Worm (Caenorhabditis elegans) whole organism, L4 larva: ENCODE results near the gene lron-1.

Source experiments
- F44E2.7 ChIP-seq: fragments of 200-800 bp; sonication (Bioruptor generic); IDR thresholded peaks from 2 replicates; pipeline ENCODE4 v2.1.2; 2022; ENCODE audit warnings: missing genetic modification characterization, missing compliant biosample characterization
- Y48G9A.11 ChIP-seq: fragments of 200-800 bp; sonication (Bioruptor generic); IDR thresholded peaks from 2 replicates; pipeline ENCODE4 v1.3.6; 2022; ENCODE audit warnings: missing genetic modification reagents, missing genetic modification characterization, missing compliant biosample characterization
- Y5F2A.4 ChIP-seq: fragments of 200-800 bp; sonication (Bioruptor generic); optimal IDR thresholded peaks from 2 replicates; lab custom pipeline; 2018; ENCODE audit warnings: mild to moderate bottlenecking, missing genetic modification characterization, missing compliant biosample characterization
- Y75B8A.6 ChIP-seq: fragments of 200-800 bp; sonication (Bioruptor generic); IDR thresholded peaks from 2 replicates; pipeline ENCODE4 v1.3.6; 2022; ENCODE audit warnings: missing genetic modification reagents, missing genetic modification characterization, missing compliant biosample characterization
- ZK546.5 ChIP-seq, 2 experiments: sonication (generic microtip); optimal IDR thresholded peaks; 2 replicates each; lab custom pipeline; 2017; ENCODE audit warnings: missing biosample characterization in 2 of 2, missing genetic modification characterization in 2 of 2
- aha-1 ChIP-seq: fragments of 150-350 bp; peaks from one replicate; lab custom pipeline; 2014; ENCODE audit warnings: missing biosample characterization, missing genetic modification characterization
- ceh-20 ChIP-seq: fragments of 200-800 bp; sonication (Bioruptor generic); IDR thresholded peaks from 2 replicates; pipeline ENCODE4 v1.3.6; 2022; ENCODE audit warnings: missing genetic modification reagents, missing genetic modification characterization, missing compliant biosample characterization
- ceh-28 ChIP-seq: fragments of 150-350 bp; optimal IDR thresholded peaks from 2 replicates; lab custom pipeline; 2014; ENCODE audit warnings: missing biosample characterization, missing genetic modification reagents, missing genetic modification characterization
- ceh-44 ChIP-seq: fragments of 200-800 bp; sonication (Bioruptor generic); IDR thresholded peaks from 2 replicates; pipeline ENCODE4 v1.3.6; 2022; ENCODE audit warnings: missing genetic modification reagents, missing genetic modification characterization, missing compliant biosample characterization
- ceh-82 ChIP-seq: sonication (generic microtip); optimal IDR thresholded peaks from 2 replicates; lab custom pipeline; 2017; ENCODE audit warnings: missing biosample characterization, missing genetic modification characterization
- ces-1 ChIP-seq: fragments of 150-350 bp; sonication (generic microtip); optimal IDR thresholded peaks from 4 replicates; lab custom pipeline; 2014; ENCODE audit warnings: missing biosample characterization, missing genetic modification reagents, missing genetic modification characterization
- cey-2 ChIP-seq: sonication (generic microtip); optimal IDR thresholded peaks from 3 replicates; lab custom pipeline; 2017; ENCODE audit warnings: missing genetic modification characterization, mild to moderate bottlenecking, missing compliant biosample characterization, antibody characterized with exemption, borderline replicate concordance; ENCODE audit not compliant: insufficient read depth
- dmd-6 ChIP-seq: fragments of 200-800 bp; sonication (Bioruptor generic); IDR thresholded peaks from 2 replicates; pipeline ENCODE4 v1.3.6; 2022; ENCODE audit warnings: missing genetic modification reagents, missing genetic modification characterization, missing compliant biosample characterization
- duxl-1 ChIP-seq: sonication (generic microtip); optimal IDR thresholded peaks from 2 replicates; lab custom pipeline; 2016; ENCODE audit warnings: mild to moderate bottlenecking, missing genetic modification characterization, moderate library complexity, missing compliant biosample characterization; ENCODE audit not compliant: poor library complexity
- egl-43 ChIP-seq: fragments of 200-800 bp; sonication (Bioruptor generic); IDR thresholded peaks from 2 replicates; pipeline ENCODE4 v1.3.6; 2022; ENCODE audit warnings: missing genetic modification reagents, missing genetic modification characterization, missing compliant biosample characterization
- fkh-10 ChIP-seq: fragments of 150-350 bp; optimal IDR thresholded peaks from 2 replicates; lab custom pipeline; 2014; ENCODE audit warnings: missing biosample characterization, missing genetic modification reagents, missing genetic modification characterization
- gei-8 ChIP-seq: fragments of 200-800 bp; sonication (Bioruptor generic); optimal IDR thresholded peaks from 2 replicates; lab custom pipeline; 2018; ENCODE audit warnings: mild to moderate bottlenecking, missing genetic modification characterization, missing compliant biosample characterization
- hif-1 ChIP-seq, 2 experiments: sonication (generic microtip); optimal IDR thresholded peaks; 2 replicates each; lab custom pipeline; 2016 to 2017; ENCODE audit warnings: missing compliant biosample characterization in 2 of 2, missing genetic modification characterization in 2 of 2, missing genetic modification reagents in 2 of 2, missing genotype in 2 of 2, mild to moderate bottlenecking in 1 of 2
- hlh-11 ChIP-seq: fragments of 200-800 bp; sonication (Bioruptor generic); optimal IDR thresholded peaks from 2 replicates; lab custom pipeline; 2018; ENCODE audit warnings: mild to moderate bottlenecking, missing genetic modification characterization, missing compliant biosample characterization
- lim-7 ChIP-seq: fragments of 200-800 bp; sonication (Bioruptor generic); IDR thresholded peaks from 2 replicates; pipeline ENCODE4 v1.3.6; 2022; ENCODE audit warnings: missing genetic modification characterization, missing compliant biosample characterization
- lin-15B ChIP-seq: fragments of 150-350 bp; sonication (generic microtip); optimal IDR thresholded peaks from 3 replicates; lab custom pipeline; 2014; ENCODE audit warnings: missing biosample characterization, missing genetic modification characterization
- lin-39 ChIP-seq: fragments of 150-350 bp; optimal IDR thresholded peaks from 2 replicates; lab custom pipeline; 2014; ENCODE audit warnings: missing biosample characterization, missing genetic modification reagents, missing genetic modification characterization
- lir-3 ChIP-seq: sonication (generic microtip); optimal IDR thresholded peaks from 2 replicates; lab custom pipeline; 2016; ENCODE audit warnings: mild to moderate bottlenecking, missing genetic modification characterization, missing compliant biosample characterization
- mdl-1 ChIP-seq, 2 experiments: fragments of 150-350 bp in 1 of 2; sonication (generic microtip) in 1 of 2; optimal IDR thresholded peaks; 2 replicates each; lab custom pipeline; 2014 to 2017; ENCODE audit warnings: missing biosample characterization in 2 of 2, missing genetic modification characterization in 2 of 2
- mdt-29 ChIP-seq: fragments of 200-800 bp; sonication (Bioruptor generic); IDR thresholded peaks from 2 replicates; pipeline ENCODE4 v1.3.6; 2022; ENCODE audit warnings: missing genetic modification reagents, missing genetic modification characterization, missing compliant biosample characterization
- mxl-2 ChIP-seq: fragments of 200-800 bp; sonication (Bioruptor generic); conservative IDR thresholded peaks from 2 replicates; pipeline ENCODE4 v1.3.6; 2022; ENCODE audit warnings: missing genetic modification reagents, missing genetic modification characterization, missing compliant biosample characterization
- mxl-3 ChIP-seq: fragments of 200-800 bp; sonication (Bioruptor generic); optimal IDR thresholded peaks from 2 replicates; lab custom pipeline; 2018; ENCODE audit warnings: mild to moderate bottlenecking, missing genetic modification characterization, missing compliant biosample characterization
- nhr-10 ChIP-seq: fragments of 150-350 bp; optimal IDR thresholded peaks from 2 replicates; lab custom pipeline; 2014; ENCODE audit warnings: missing biosample characterization, missing genetic modification characterization
- nhr-102 ChIP-seq: sonication (generic microtip); optimal IDR thresholded peaks from 2 replicates; lab custom pipeline; 2016; ENCODE audit warnings: mild to moderate bottlenecking, missing genetic modification characterization, moderate library complexity, missing compliant biosample characterization
- nhr-11 ChIP-seq: fragments of 150-350 bp; optimal IDR thresholded peaks from 2 replicates; lab custom pipeline; 2014; ENCODE audit warnings: missing biosample characterization, missing genetic modification characterization
- nhr-237 ChIP-seq: sonication (generic microtip); optimal IDR thresholded peaks from 2 replicates; lab custom pipeline; 2017; ENCODE audit warnings: missing biosample characterization, missing genetic modification characterization
- nhr-25 ChIP-seq: sonication (generic microtip); optimal IDR thresholded peaks from 2 replicates; lab custom pipeline; 2017; ENCODE audit warnings: missing genetic modification characterization, mild to moderate bottlenecking, missing compliant biosample characterization, antibody characterized with exemption, moderate library complexity, borderline replicate concordance; ENCODE audit not compliant: insufficient read depth
- nhr-28 ChIP-seq: fragments of 150-350 bp; optimal IDR thresholded peaks from 2 replicates; lab custom pipeline; 2014; ENCODE audit warnings: missing biosample characterization, missing genetic modification characterization
- nhr-42 ChIP-seq: fragments of 200-800 bp; sonication (Bioruptor generic); IDR thresholded peaks from 2 replicates; pipeline ENCODE4 v1.3.6; 2022; ENCODE audit warnings: missing genetic modification characterization, missing compliant biosample characterization
- nhr-48 ChIP-seq: sonication (generic microtip); optimal IDR thresholded peaks from 2 replicates; lab custom pipeline; 2016; ENCODE audit warnings: mild to moderate bottlenecking, missing genetic modification characterization, missing compliant biosample characterization
- nhr-6 ChIP-seq: fragments of 150-350 bp; optimal IDR thresholded peaks from 2 replicates; lab custom pipeline; 2014; ENCODE audit warnings: missing biosample characterization, missing genetic modification characterization
- pha-4 ChIP-seq, 2 experiments: fragments of 150-350 bp in 1 of 2; fragments of 200-800 bp in 1 of 2; sonication (Bioruptor generic) in 1 of 2; IDR thresholded peaks in 1 of 2; optimal IDR thresholded peaks in 1 of 2; 2 replicates each; pipeline versions ENCODE4 v1.3.6 to Lab custom; 2014 to 2022; ENCODE audit warnings: missing genetic modification characterization in 2 of 2, missing genetic modification reagents in 2 of 2, missing biosample characterization in 1 of 2, missing compliant biosample characterization in 1 of 2
- saeg-2 ChIP-seq: fragments of 200-800 bp; sonication (Bioruptor generic); IDR thresholded peaks from 2 replicates; pipeline ENCODE4 v1.3.6; 2022; ENCODE audit warnings: missing genetic modification reagents, missing genetic modification characterization, missing compliant biosample characterization
- sdz-12 ChIP-seq: fragments of 200-800 bp; sonication (Bioruptor generic); optimal IDR thresholded peaks from 2 replicates; lab custom pipeline; 2018; ENCODE audit warnings: mild to moderate bottlenecking, missing genetic modification characterization, missing compliant biosample characterization
- skn-1 ChIP-seq: fragments of 150-350 bp; optimal IDR thresholded peaks from 2 replicates; lab custom pipeline; 2014; ENCODE audit warnings: missing biosample characterization, missing genetic modification characterization
- snpc-4 ChIP-seq: fragments of 150-350 bp; optimal IDR thresholded peaks from 2 replicates; lab custom pipeline; 2014; ENCODE audit warnings: missing biosample characterization, missing genetic modification characterization
- spr-3 ChIP-seq: fragments of 200-800 bp; sonication (Bioruptor generic); optimal IDR thresholded peaks from 2 replicates; lab custom pipeline; 2018; ENCODE audit warnings: mild to moderate bottlenecking, missing genetic modification characterization, missing compliant biosample characterization
- unc-130 ChIP-seq: sonication (generic microtip); optimal IDR thresholded peaks from 2 replicates; lab custom pipeline; 2016; ENCODE audit warnings: missing genetic modification reagents, missing genetic modification characterization, missing compliant biosample characterization
- unc-62 ChIP-seq, 3 experiments: fragments of 150-350 bp in 1 of 3; sonication (generic microtip); optimal IDR thresholded peaks in 2 of 3; peaks in 1 of 3; 1 replicate in 1 of 3; 2 replicates in 2 of 3; lab custom pipeline; 2014 to 2017; ENCODE audit warnings: missing biosample characterization in 3 of 3, missing genetic modification characterization in 3 of 3, missing genetic modification reagents in 3 of 3, missing genotype in 1 of 3
- zag-1 ChIP-seq: fragments of 150-350 bp; optimal IDR thresholded peaks from 2 replicates; lab custom pipeline; 2014; ENCODE audit warnings: missing biosample characterization, missing genetic modification characterization
- zfp-2 ChIP-seq: sonication (generic microtip); optimal IDR thresholded peaks from 2 replicates; lab custom pipeline; 2016; ENCODE audit warnings: mild to moderate bottlenecking, missing genetic modification characterization, missing compliant biosample characterization
- zip-11 ChIP-seq: fragments of 200-800 bp; sonication (Bioruptor generic); IDR thresholded peaks from 2 replicates; pipeline ENCODE4 v1.3.6; 2022; ENCODE audit warnings: missing genetic modification characterization, missing compliant biosample characterization
- ztf-7 ChIP-seq: fragments of 150-350 bp; optimal IDR thresholded peaks from 2 replicates; lab custom pipeline; 2014; ENCODE audit warnings: missing biosample characterization, missing genetic modification characterization

Gene lron-1

ce11 chrX:14562286-14563086, 10.0 kb upstream of the lron-1 start (continued):
- TF ChIP-seq pha-4 (GFP tag; IDR thresholded peaks at IDR 0.05; lab: Robert Waterston, UW), result peak; percentile 34; the same call in 1 of the 2 replicates
- no peak for TF ChIP-seq pha-4 (tag; optimal IDR thresholded peaks at IDR 0.05; lab: Kevin White, UChicago)
- TF ChIP-seq lin-15B (tag; lab: Kevin White, UChicago), result no peak
- TF ChIP-seq cey-2, result no peak
- 0 out of 2 replicates have a peak, but pooled peaks have one; percentile 31 for TF ChIP-seq saeg-2 (GFP tag; lab: Robert Waterston, UW)
- no peak for TF ChIP-seq spr-3
- TF ChIP-seq snpc-4 (tag; lab: Kevin White, UChicago), result no peak
- TF ChIP-seq nhr-42 (GFP tag; lab: Robert Waterston, UW), result no peak
- peak; percentile 82 for TF ChIP-seq dmd-6 (GFP tag; lab: Robert Waterston, UW)
- no peak for TF ChIP-seq lir-3
- TF ChIP-seq skn-1 (tag; lab: Kevin White, UChicago), result no peak
- no peak for TF ChIP-seq nhr-102 (tag; lab: Kevin White, UChicago)
- TF ChIP-seq unc-62 (GFP tag; optimal IDR thresholded peaks at IDR 0.05 in 1 of 2; lab: Kevin White, UChicago), result peak in 1 of 2 experiments; percentile 23
- no peak for TF ChIP-seq unc-62 (tag; optimal IDR thresholded peaks at IDR 0.05; lab: Kevin White, UChicago)
- TF ChIP-seq ces-1, result no peak
- no peak for TF ChIP-seq unc-130
- peak; percentile 97 for TF ChIP-seq nhr-11 (tag; lab: Kevin White, UChicago)
- TF ChIP-seq F44E2.7 (GFP tag; lab: Robert Waterston, UW), result no peak
- no peak for TF ChIP-seq nhr-237 (tag; lab: Kevin White, UChicago)
- TF ChIP-seq ceh-20 (GFP tag; lab: Robert Waterston, UW), result peak; percentile 43; the same call in 1 of the 2 replicates
- TF ChIP-seq zip-11 (GFP tag; lab: Robert Waterston, UW), result no peak
- TF ChIP-seq nhr-28 (tag; lab: Kevin White, UChicago), result peak; percentile 91
- peak; percentile 66; the same call in 1 of the 2 replicates for TF ChIP-seq egl-43 (GFP tag; lab: Robert Waterston, UW)
- peak; percentile 30; the same call in 1 of the 2 replicates for TF ChIP-seq mdt-29 (GFP tag; lab: Robert Waterston, UW)
- peak in 1 of 2 experiments; percentile 82 for TF ChIP-seq hif-1 (tag; optimal IDR thresholded peaks at IDR 0.05; lab: Kevin White, UChicago)
- TF ChIP-seq Y75B8A.6, result no peak
- TF ChIP-seq zag-1 (tag; lab: Kevin White, UChicago), result no peak
- TF ChIP-seq nhr-6 (tag; lab: Kevin White, UChicago), result peak; percentile 7
- no peak for TF ChIP-seq duxl-1 (tag; lab: Kevin White, UChicago)
- TF ChIP-seq lim-7, result no peak
- TF ChIP-seq zfp-2 (tag; lab: Kevin White, UChicago), result no peak
- TF ChIP-seq ZK546.5 (tag; optimal IDR thresholded peaks at IDR 0.05; lab: Kevin White, UChicago), result no peak
- TF ChIP-seq fkh-10 (GFP tag; lab: Kevin White, UChicago), result peak; percentile 9
- no peak for TF ChIP-seq ceh-82 (tag; lab: Kevin White, UChicago)
- peak; percentile 39 for TF ChIP-seq hlh-11 (tag; lab: Kevin White, UChicago)
- no peak for TF ChIP-seq nhr-10 (tag; lab: Kevin White, UChicago)
- no peak for TF ChIP-seq sdz-12
- no peak for TF ChIP-seq lin-39 (tag; lab: Kevin White, UChicago)
- TF ChIP-seq ceh-44 (GFP tag; lab: Robert Waterston, UW), result no peak
- TF ChIP-seq Y48G9A.11, result no peak
- no peak for TF ChIP-seq Y5F2A.4 (GFP tag; lab: Kevin White, UChicago)
- no peak for TF ChIP-seq mxl-3
- TF ChIP-seq mxl-2 (GFP tag; lab: Robert Waterston, UW), result peak; percentile 36; the same call in 1 of the 2 replicates
- TF ChIP-seq aha-1, result peak; percentile 98
- TF ChIP-seq gei-8 (GFP tag; lab: Kevin White, UChicago), result no peak
- no peak for TF ChIP-seq ceh-28 (tag; lab: Kevin White, UChicago)
- peak in 1 of 2 experiments; percentile 30 for TF ChIP-seq mdl-1 (tag; optimal IDR thresholded peaks at IDR 0.05; lab: Kevin White, UChicago)
- TF ChIP-seq nhr-25 (tag; lab: Kevin White, UChicago), result no peak
- no peak for TF ChIP-seq ztf-7 (tag; lab: Kevin White, UChicago)
- TF ChIP-seq nhr-48, result peak; percentile 90
